Worm (Caenorhabditis elegans): ENCODE measurements around the gene dec-7.

- TF ChIP-seq ZK546.5 (tag; optimal IDR thresholded peaks at IDR 0.05) (no peak), unc-39 (tag; optimal IDR thresholded peaks at IDR 0.05) (no peak), sma-9 (GFP tag; optimal IDR thresholded peaks at IDR 0.05) (no peak), sma-9 (tag; optimal IDR thresholded peaks at IDR 0.05) (no peak), fos-1 (tag; optimal IDR thresholded peaks at IDR 0.05) (no peak), lin-13 (GFP tag; optimal IDR thresholded peaks at IDR 0.05) (no peak)
These were observed 3.4 kb upstream of the dec-7 start, which contains the start of gene ttr-1 for ce11 chrIII:9928777-9929176.

All from whole organism, L2 larva.